Worm (Caenorhabditis elegans) whole organism, L1 larva: Measurements from ENCODE around the gene bath-24.

Source experiments
- blmp-1 ChIP-seq: fragments of 150-350 bp; optimal IDR thresholded peaks from 2 replicates; lab custom pipeline; 2014; ENCODE audit warnings: missing biosample characterization, missing genetic modification characterization
- ceh-88 ChIP-seq: fragments of 200-800 bp; sonication (Bioruptor generic); IDR thresholded peaks from 2 replicates; pipeline ENCODE4 v1.3.6; 2022; ENCODE audit warnings: missing genetic modification characterization, missing compliant biosample characterization
- ces-1 ChIP-seq: fragments of 150-350 bp; optimal IDR thresholded peaks from 2 replicates; lab custom pipeline; 2014; ENCODE audit warnings: missing biosample characterization, missing genetic modification reagents, missing genetic modification characterization
- fkh-4 ChIP-seq: sonication (generic microtip); optimal IDR thresholded peaks from 2 replicates; lab custom pipeline; 2016; ENCODE audit warnings: missing compliant biosample characterization, missing genetic modification characterization, borderline replicate concordance
- mdl-1 ChIP-seq, 2 experiments: fragments of 150-350 bp; optimal IDR thresholded peaks; 2 replicates each; lab custom pipeline; 2014 to 2017; ENCODE audit warnings: missing biosample characterization in 2 of 2, missing genetic modification characterization in 2 of 2, inconsistent platforms in 1 of 2
- nhr-76 ChIP-seq: sonication (generic microtip); optimal IDR thresholded peaks from 2 replicates; lab custom pipeline; 2017; ENCODE audit warnings: missing biosample characterization, missing genetic modification characterization
- nhr-84 ChIP-seq: sonication (generic microtip); optimal IDR thresholded peaks from 2 replicates; lab custom pipeline; 2017; ENCODE audit warnings: missing biosample characterization, missing genetic modification characterization
- nhr-85 ChIP-seq: sonication (generic microtip); peaks from one replicate; lab custom pipeline; 2016; ENCODE audit warnings: missing genetic modification characterization, inconsistent platforms, missing compliant biosample characterization
- nhr-90 ChIP-seq: sonication (generic microtip); optimal IDR thresholded peaks from 2 replicates; lab custom pipeline; 2016; ENCODE audit warnings: mild to moderate bottlenecking, missing genetic modification characterization, missing compliant biosample characterization; ENCODE audit not compliant: poor library complexity
- pqm-1 ChIP-seq: sonication (generic microtip); optimal IDR thresholded peaks from 3 replicates; lab custom pipeline; 2017; ENCODE audit warnings: missing biosample characterization, missing genetic modification characterization
- unc-130 ChIP-seq: fragments of 150-350 bp; optimal IDR thresholded peaks from 2 replicates; lab custom pipeline; 2017; ENCODE audit warnings: missing biosample characterization, missing genetic modification characterization, inconsistent platforms
- unc-62 ChIP-seq: fragments of 150-350 bp; optimal IDR thresholded peaks from 2 replicates; lab custom pipeline; 2014; ENCODE audit warnings: missing biosample characterization, missing genetic modification reagents, missing genetic modification characterization

DNA sequence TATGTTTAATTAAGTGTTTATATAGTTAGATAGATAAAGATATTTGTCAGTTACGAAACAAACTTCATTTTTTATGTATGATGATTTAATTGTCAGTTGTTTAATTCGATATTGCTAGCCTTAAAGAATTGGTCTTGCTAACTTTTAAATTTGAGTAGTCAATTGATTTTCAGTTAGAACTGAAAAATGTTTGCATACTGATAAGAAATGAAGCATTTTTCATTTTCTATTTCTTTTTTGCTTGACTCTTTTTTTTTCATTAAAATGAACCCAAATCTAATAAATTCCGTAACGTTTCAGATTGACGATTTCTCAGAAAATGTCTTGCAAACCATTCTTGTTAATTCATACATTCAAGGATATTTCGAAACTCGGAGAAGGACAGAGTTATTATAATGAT, 49.2 kb downstream of the bath-24 start, which contains the start of gene math-20:
- TF ChIP-seq blmp-1 (tag; lab: Kevin White, UChicago) (no peak), unc-62 (no peak), ceh-88 (GFP tag; lab: Robert Waterston, UW) (no peak), nhr-85 (tag; lab: Kevin White, UChicago) (no peak), fkh-4 (tag; lab: Kevin White, UChicago) (no peak), mdl-1 (tag; optimal IDR thresholded peaks at IDR 0.05; lab: Kevin White, UChicago) (no peak), unc-130 (no peak), nhr-90 (tag; lab: Kevin White, UChicago) (no peak), ces-1 (GFP tag; lab: Kevin White, UChicago) (no peak), pqm-1 (no peak), nhr-76 (no peak), nhr-84 (tag; lab: Kevin White, UChicago) (no peak)
